Worm (Caenorhabditis elegans): Measurements from ENCODE around the gene K08D10.13.
"Not testable (repeated sequence)": the region's sequence is repeated elsewhere in the genome, so short reads cannot be mapped to it uniquely, and the experiment has no call there.

The K08D10.13 gene

DNA sequence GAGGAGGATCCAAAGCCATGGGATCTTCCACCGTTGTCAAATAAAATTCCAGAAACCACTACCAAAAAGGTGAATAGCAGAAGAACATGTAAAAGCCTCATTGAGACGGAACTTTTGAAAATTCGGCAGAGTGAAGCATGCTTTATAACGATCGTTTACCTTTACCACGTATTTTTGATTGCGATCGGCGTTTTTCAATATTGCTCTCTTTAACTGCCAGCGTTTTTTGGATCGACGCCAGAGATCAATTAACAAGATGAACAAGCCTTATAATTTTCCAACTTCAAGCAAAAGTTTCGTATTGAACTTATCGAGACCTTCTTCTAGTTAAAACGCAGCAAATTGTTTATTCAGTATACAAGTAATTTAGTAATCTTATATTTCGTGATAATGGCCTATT is 32.4 kb downstream of the K08D10.13 start, which contains the start of gene F49F1.10:
TSS of gene F49F1.10 (minus strand) at position 101 of the 400 bp plus-strand sequence.
- no peak for TF ChIP-seq flh-1 (GFP tag; optimal IDR thresholded peaks at IDR 0.05)
- no peak for TF ChIP-seq unc-39 (tag; optimal IDR thresholded peaks at IDR 0.05)
- TF ChIP-seq M03D4.4 (tag; optimal IDR thresholded peaks at IDR 0.05): no peak
- TF ChIP-seq sem-2 (GFP tag; optimal IDR thresholded peaks at IDR 0.05): no peak
- TF ChIP-seq blmp-1 (tag; optimal IDR thresholded peaks at IDR 0.05): no peak
- TF ChIP-seq nhr-28 (tag; optimal IDR thresholded peaks at IDR 0.05): no peak
- TF ChIP-seq ceh-43 (GFP tag; optimal IDR thresholded peaks at IDR 0.05): no peak
- no peak for TF ChIP-seq mep-1 (tag; optimal IDR thresholded peaks at IDR 0.05)
- TF ChIP-seq nhr-12 (tag; optimal IDR thresholded peaks at IDR 0.05): no peak
- no peak for TF ChIP-seq nhr-2 (tag; optimal IDR thresholded peaks at IDR 0.05)
- no peak for TF ChIP-seq lin-32 (GFP tag; optimal IDR thresholded peaks at IDR 0.05)
- TF ChIP-seq nhr-76 (tag; optimal IDR thresholded peaks at IDR 0.05): no peak
- TF ChIP-seq cnd-1 (tag; optimal IDR thresholded peaks at IDR 0.05): no peak
- no peak for TF ChIP-seq nhr-237 (tag; optimal IDR thresholded peaks at IDR 0.05)
- no peak for TF ChIP-seq lsy-2 (tag; optimal IDR thresholded peaks at IDR 0.05)
- TF ChIP-seq elt-1 (tag; optimal IDR thresholded peaks at IDR 0.05; ENCODE audit: borderline replicate concordance, insufficient read depth): no peak
- no peak for TF ChIP-seq unc-62 (GFP tag; optimal IDR thresholded peaks at IDR 0.05)
- TF ChIP-seq hlh-1 (tag; optimal IDR thresholded peaks at IDR 0.05): no peak

ce11 chrIV:4137472-4137871 is 33.9 kb downstream of the K08D10.13 start, which contains the start of gene F49F1.9:
TSS of gene F49F1.9 (minus strand) at chrIV:4137572.
- no peak for TF ChIP-seq lsy-2 (tag; optimal IDR thresholded peaks at IDR 0.05)
- no peak for TF ChIP-seq sem-2 (GFP tag; optimal IDR thresholded peaks at IDR 0.05)
- TF ChIP-seq cnd-1 (tag; optimal IDR thresholded peaks at IDR 0.05): no peak
- TF ChIP-seq M03D4.4 (tag; optimal IDR thresholded peaks at IDR 0.05): no peak
- no peak for TF ChIP-seq blmp-1 (tag; optimal IDR thresholded peaks at IDR 0.05)
- no peak for TF ChIP-seq nhr-76 (tag; optimal IDR thresholded peaks at IDR 0.05)
- no peak for TF ChIP-seq nhr-2 (tag; optimal IDR thresholded peaks at IDR 0.05)

- TF ChIP-seq ceh-39 (tag; optimal IDR thresholded peaks at IDR 0.05): no peak
- TF ChIP-seq nhr-237 (tag; optimal IDR thresholded peaks at IDR 0.05): no peak
- TF ChIP-seq mls-2 (tag; optimal IDR thresholded peaks at IDR 0.05): no peak
- no peak for TF ChIP-seq elt-3 (tag; optimal IDR thresholded peaks at IDR 0.05)
- TF ChIP-seq bed-3 (GFP tag; optimal IDR thresholded peaks at IDR 0.05): no peak
These were observed 35.6 kb downstream of the K08D10.13 start, which contains the start of gene F49F1.17 for ce11 chrIV:4135744-4136143. TSS of gene F49F1.17 (minus strand) at chrIV:4135844.

DNA sequence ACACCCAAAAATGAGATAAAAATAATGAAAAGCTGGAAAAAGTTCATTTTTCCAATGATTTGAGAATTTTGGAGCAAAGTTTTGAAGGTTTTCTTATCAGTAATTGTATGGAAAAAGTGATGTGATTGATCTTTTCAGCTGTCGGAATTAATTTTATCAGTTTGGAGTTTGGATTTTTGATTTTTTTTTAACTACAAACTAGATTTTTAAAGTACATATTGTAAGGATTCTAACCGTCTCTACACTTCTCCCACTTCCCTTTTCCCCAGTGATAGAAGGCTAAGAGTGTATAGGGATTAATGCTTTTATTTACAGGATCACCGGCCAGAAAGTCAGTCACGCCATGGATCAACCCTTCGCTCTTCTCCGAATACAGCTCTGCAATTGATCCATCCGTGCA is 45.7 kb downstream of the K08D10.13 start, which contains the start of gene F49F1.7:
TSS of gene F49F1.7 (minus strand) at position 101 of the 400 bp plus-strand sequence.
- TF ChIP-seq lsy-2, mls-2, M03D4.4 (tag; optimal IDR thresholded peaks at IDR 0.05): not testable (repeated sequence)

- TF ChIP-seq bed-3 (GFP tag; optimal IDR thresholded peaks at IDR 0.05) (no peak), ztf-11 (tag; optimal IDR thresholded peaks at IDR 0.05) (no peak), flh-1 (GFP tag; optimal IDR thresholded peaks at IDR 0.05) (no peak), lin-32 (GFP tag; optimal IDR thresholded peaks at IDR 0.05) (no peak), ceh-43 (GFP tag; optimal IDR thresholded peaks at IDR 0.05) (no peak), blmp-1 (tag; optimal IDR thresholded peaks at IDR 0.05) (no peak), drap-1 (GFP tag; optimal IDR thresholded peaks at IDR 0.05) (no peak), ceh-83 (GFP tag; optimal IDR thresholded peaks at IDR 0.05) (no peak), hlh-1 (tag; optimal IDR thresholded peaks at IDR 0.05) (no peak), unc-39 (tag; optimal IDR thresholded peaks at IDR 0.05) (no peak), nhr-12 (tag; optimal IDR thresholded peaks at IDR 0.05) (no peak), nhr-2 (tag; optimal IDR thresholded peaks at IDR 0.05) (no peak), zip-8 (tag; optimal IDR thresholded peaks at IDR 0.05) (no peak), mls-2 (tag; optimal IDR thresholded peaks at IDR 0.05) (no peak), ceh-39 (tag; optimal IDR thresholded peaks at IDR 0.05) (no peak), elt-3 (tag; optimal IDR thresholded peaks at IDR 0.05) (no peak), ces-1 (GFP tag; optimal IDR thresholded peaks at IDR 0.05) (no peak), lsy-2 (tag; optimal IDR thresholded peaks at IDR 0.05) (no peak), M03D4.4 (tag; optimal IDR thresholded peaks at IDR 0.05) (no peak), lin-13 (tag; optimal IDR thresholded peaks at IDR 0.05) (no peak)
These were observed 48.3 kb downstream of the K08D10.13 start, which contains the start of gene mul-1 for ce11 chrIV:4123083-4123482. TSS of gene mul-1 (minus strand) at chrIV:4123166.

DNA sequence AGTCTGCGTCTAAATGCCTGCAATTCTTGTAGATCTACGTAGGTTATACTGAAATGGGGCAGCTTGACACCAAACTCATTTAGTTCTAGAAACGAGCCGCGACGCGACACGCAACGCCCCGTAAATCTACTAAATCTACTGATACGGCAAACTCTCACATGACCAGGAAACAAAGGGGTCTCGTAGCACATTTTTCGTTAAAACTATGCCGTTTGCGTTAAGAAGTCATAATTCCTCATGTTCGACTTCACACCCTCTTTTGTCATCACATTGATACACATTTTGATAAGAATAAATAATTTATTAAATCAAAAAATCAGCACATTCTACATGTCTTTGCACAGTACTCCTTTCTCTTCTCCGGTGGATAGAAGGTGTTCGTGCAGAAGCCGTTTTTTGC is 50.3 kb downstream of the K08D10.13 start:
- TF ChIP-seq flh-1 (GFP tag; optimal IDR thresholded peaks at IDR 0.05) (no peak), zip-8 (tag; optimal IDR thresholded peaks at IDR 0.05) (no peak), sptf-1 (tag; optimal IDR thresholded peaks at IDR 0.05) (no peak), snpc-4 (tag; optimal IDR thresholded peaks at IDR 0.05) (no peak), nhr-76 (tag; optimal IDR thresholded peaks at IDR 0.05) (no peak), hlh-1 (tag; optimal IDR thresholded peaks at IDR 0.05) (no peak), lsy-2 (tag; optimal IDR thresholded peaks at IDR 0.05) (no peak), lin-13 (tag; optimal IDR thresholded peaks at IDR 0.05) (no peak), ceh-43 (GFP tag; optimal IDR thresholded peaks at IDR 0.05) (no peak), unc-62 (GFP tag; optimal IDR thresholded peaks at IDR 0.05) (no peak), elt-3 (tag; optimal IDR thresholded peaks at IDR 0.05) (no peak), tbx-8 (GFP tag; optimal IDR thresholded peaks at IDR 0.05) (no peak), M03D4.4 (tag; optimal IDR thresholded peaks at IDR 0.05) (no peak), cnd-1 (tag; optimal IDR thresholded peaks at IDR 0.05) (no peak)

Measured in whole organism, mixed stage, embryonic.